Worm (Caenorhabditis elegans) whole organism, young adult: ENCODE data around the gene djr-1.1.

Source experiments
- B0019.2 ChIP-seq: fragments of 200-800 bp; sonication (Bioruptor generic); conservative IDR thresholded peaks from 2 replicates; pipeline ENCODE4 v1.3.6; 2022; ENCODE audit warnings: missing genetic modification reagents, missing genetic modification characterization, missing compliant biosample characterization
- B0261.1 ChIP-seq: sonication (generic microtip); optimal IDR thresholded peaks from 2 replicates; lab custom pipeline; 2016; ENCODE audit warnings: mild to moderate bottlenecking, missing genetic modification characterization, moderate library complexity, missing compliant biosample characterization
- C06A6.2 ChIP-seq: fragments of 200-800 bp; sonication (Bioruptor generic); conservative IDR thresholded peaks from 2 replicates; pipeline ENCODE4 v1.3.6; 2022; ENCODE audit warnings: missing genetic modification characterization, missing compliant biosample characterization
- ama-1 ChIP-seq, 3 experiments: fragments of 150-350 bp in 1 of 3; sonication (generic microtip) in 2 of 3; optimal IDR thresholded peaks; 2 replicates each; lab custom pipeline; 2014 to 2018; ENCODE audit warnings: missing biosample characterization in 2 of 3, missing genetic modification characterization in 2 of 3, missing genetic modification reagents in 2 of 3
- cebp-1 ChIP-seq, 2 experiments: fragments of 200-800 bp in 1 of 2; sonication (Bioruptor generic) in 1 of 2; sonication (generic microtip) in 1 of 2; IDR thresholded peaks in 1 of 2; optimal IDR thresholded peaks in 1 of 2; 2 replicates each; pipeline versions ENCODE4 v1.3.6 to Lab custom; 2017 to 2022; ENCODE audit warnings: missing compliant biosample characterization in 2 of 2, missing genetic modification characterization in 2 of 2, mild to moderate bottlenecking in 1 of 2, missing genetic modification reagents in 1 of 2, moderate library complexity in 1 of 2
- let-526 ChIP-seq: fragments of 200-800 bp; sonication (Bioruptor generic); IDR thresholded peaks from 2 replicates; pipeline ENCODE4 v1.3.6; 2022; ENCODE audit warnings: missing genetic modification reagents, missing genetic modification characterization, missing compliant biosample characterization
- nfya-1 ChIP-seq: sonication (generic microtip); optimal IDR thresholded peaks from 2 replicates; lab custom pipeline; 2017; ENCODE audit warnings: antibody characterized with exemption, missing compliant biosample characterization, missing genetic modification characterization, borderline replicate concordance; ENCODE audit not compliant: insufficient read depth
- pbrm-1 ChIP-seq: fragments of 200-800 bp; sonication (Bioruptor generic); IDR thresholded peaks from 2 replicates; pipeline ENCODE4 v1.3.6; 2022; ENCODE audit warnings: missing genetic modification reagents, missing genetic modification characterization, missing compliant biosample characterization
- pha-4 ChIP-seq: fragments of 150-350 bp; sonication (generic microtip); optimal IDR thresholded peaks from 2 replicates; lab custom pipeline; 2014; ENCODE audit warnings: missing biosample characterization, missing genetic modification reagents, missing genetic modification characterization
- rcor-1 ChIP-seq: fragments of 200-800 bp; sonication (Bioruptor generic); IDR thresholded peaks from 2 replicates; pipeline ENCODE4 v1.3.6; 2022; ENCODE audit warnings: missing genetic modification reagents, missing genetic modification characterization, missing compliant biosample characterization
- repo-1 ChIP-seq: sonication (generic microtip); optimal IDR thresholded peaks from 2 replicates; lab custom pipeline; 2017; ENCODE audit warnings: mild to moderate bottlenecking, missing genetic modification characterization, missing compliant biosample characterization
- snpc-4 ChIP-seq, 5 experiments: fragments of 150-350 bp in 1 of 5; sonication (generic microtip) in 4 of 5; optimal IDR thresholded peaks; 2 replicates each; lab custom pipeline; 2014 to 2018; ENCODE audit warnings: missing genetic modification characterization in 5 of 5, missing biosample characterization in 3 of 5, antibody characterized with exemption in 2 of 5, mild to moderate bottlenecking in 2 of 5, missing compliant biosample characterization in 2 of 5, missing genotype in 2 of 5, moderate library complexity in 2 of 5, missing genetic modification reagents in 1 of 5
- unc-62 ChIP-seq: fragments of 150-350 bp; optimal IDR thresholded peaks from 2 replicates; lab custom pipeline; 2014; ENCODE audit warnings: missing biosample characterization, missing genetic modification reagents, missing genetic modification characterization

DNA sequence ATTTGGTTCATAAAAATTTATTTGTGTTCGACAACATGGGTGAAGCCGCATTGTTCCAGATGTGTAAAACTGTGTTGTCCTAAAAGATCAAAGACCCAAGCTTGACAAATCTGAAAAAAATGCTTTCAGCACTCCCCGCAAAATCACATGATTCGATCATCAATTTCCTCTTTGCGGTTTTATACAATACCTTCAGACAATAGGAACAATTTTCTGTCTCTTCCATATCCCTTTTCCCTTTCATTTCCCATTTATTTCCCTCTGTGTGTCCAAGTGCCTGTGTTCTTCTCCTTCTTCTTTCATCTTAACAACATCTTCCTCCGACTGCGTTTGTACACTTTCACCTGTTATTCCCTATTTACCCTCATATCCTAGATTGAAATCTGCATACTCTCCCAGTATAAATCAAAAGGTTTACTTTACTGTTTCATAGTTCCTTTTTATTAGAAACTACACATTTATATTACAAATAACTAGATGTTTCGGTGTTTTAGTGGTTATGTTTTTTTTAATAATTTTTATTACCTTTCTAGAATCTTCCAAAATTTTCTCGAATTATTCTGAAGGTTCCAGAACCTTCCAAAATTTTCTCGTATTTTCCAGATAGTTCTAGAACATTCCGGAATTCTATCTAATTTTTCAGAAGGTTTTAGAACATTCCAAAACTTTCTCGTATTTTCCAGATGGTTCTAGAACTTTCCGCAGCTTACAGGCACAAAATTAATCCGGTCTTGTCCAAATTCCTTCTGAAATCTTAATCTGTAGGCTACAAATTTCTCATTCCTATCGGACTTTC, 10.8 kb downstream of the djr-1.1 start, which contains the start of gene K01A2.5:
- TF ChIP-seq cebp-1 (GFP tag; IDR thresholded peaks at IDR 0.05; lab: Robert Waterston, UW) (no peak), cebp-1 (tag; optimal IDR thresholded peaks at IDR 0.05; lab: Kevin White, UChicago) (no peak), nfya-1 (tag; lab: Kevin White, UChicago) (no peak), ama-1 (optimal IDR thresholded peaks at IDR 0.05; lab: Kevin White, UChicago) (no peak), ama-1 (GFP tag; optimal IDR thresholded peaks at IDR 0.05; lab: Kevin White, UChicago) (no peak), let-526 (GFP tag; lab: Robert Waterston, UW) (no peak), B0261.1 (no peak), B0019.2 (no peak), unc-62 (GFP tag; lab: Kevin White, UChicago) (no peak), rcor-1 (GFP tag; lab: Robert Waterston, UW) (no peak), pha-4 (tag; lab: Kevin White, UChicago) (no peak), C06A6.2 (GFP tag; lab: Robert Waterston, UW) (no peak), pbrm-1 (GFP tag; lab: Robert Waterston, UW) (no peak), snpc-4 (GFP tag; optimal IDR thresholded peaks at IDR 0.05; lab: Kevin White, UChicago) (no peak), snpc-4 (tag; optimal IDR thresholded peaks at IDR 0.05; lab: Kevin White, UChicago) (no peak), repo-1 (tag; lab: Kevin White, UChicago) (no peak)
